Fruit fly (Drosophila melanogaster) whole organism, adult: Measurements from ENCODE around the gene CG13008.

ENCODE experiments used
- CG11617 ChIP-seq: fragments of 200-800 bp; sonication (Bioruptor generic); optimal IDR thresholded peaks from 2 replicates; lab custom pipeline; 2017; ENCODE audit warnings: mild to moderate bottlenecking, missing biosample characterization, missing genetic modification reagents, missing genetic modification characterization
- CG7045 ChIP-seq: fragments of 200-800 bp; sonication (Bioruptor generic); optimal IDR thresholded peaks from 2 replicates; lab custom pipeline; 2017; ENCODE audit warnings: missing biosample characterization, mild to moderate bottlenecking, missing genetic modification characterization
- CG7101 ChIP-seq: fragments of 200-800 bp; sonication (Bioruptor generic); optimal IDR thresholded peaks from 2 replicates; lab custom pipeline; 2018; ENCODE audit warnings: missing biosample characterization, mild to moderate bottlenecking, missing genetic modification characterization, moderate library complexity
- Clk ChIP-seq: fragments of 200-800 bp; sonication (Bioruptor generic); optimal IDR thresholded peaks from 2 replicates; lab custom pipeline; 2017; ENCODE audit warnings: missing biosample characterization, missing genetic modification characterization
- cnc ChIP-seq, 2 experiments: fragments of >200 bp; optimal IDR thresholded peaks; 2 replicates each; lab custom pipeline; 2017
- ovo ChIP-seq: fragments of 200-800 bp; sonication (Bioruptor generic); optimal IDR thresholded peaks from 2 replicates; lab custom pipeline; 2016; ENCODE audit warnings: missing biosample characterization, missing genetic modification characterization
- pad ChIP-seq: fragments of 200-800 bp; sonication (Bioruptor generic); optimal IDR thresholded peaks from 3 replicates; lab custom pipeline; 2017; ENCODE audit warnings: missing biosample characterization, missing genetic modification characterization, mild to moderate bottlenecking, moderate library complexity, missing genetic modification reagents

dm6 chrX:16697882-16698571 is 13.1 kb upstream of the CG13008 start:
- TF ChIP-seq pad (GFP tag; lab: Kevin White, UChicago) (no peak), CG11617 (GFP tag; lab: Kevin White, UChicago) (no peak), CG7101 (no peak), cnc (optimal IDR thresholded peaks at IDR 0.05; lab: Kevin White, UChicago) (no peak), CG7045 (GFP tag; lab: Kevin White, UChicago) (no peak), Clk (no peak), ovo (GFP tag; lab: Kevin White, UChicago) (no peak)
